Worm (Caenorhabditis elegans): ENCODE data around the gene C45B11.8.

- TF ChIP-seq tbx-37 (GFP tag; conservative IDR thresholded peaks at IDR 0.05) (no peak), ets-7 (tag; optimal IDR thresholded peaks at IDR 0.05) (no peak), hnd-1 (tag; optimal IDR thresholded peaks at IDR 0.05) (no peak), ama-1 (optimal IDR thresholded peaks at IDR 0.05) (no peak), hmg-4 (GFP tag; optimal IDR thresholded peaks at IDR 0.05) (no peak), flt-1 (GFP tag; IDR thresholded peaks at IDR 0.05) (no peak), tbx-11 (GFP tag; IDR thresholded peaks at IDR 0.05) (no peak)
Observed at ce11 chrV:11009124-11009524, 31.4 kb upstream of the C45B11.8 start.

Data from whole organism, early embryonic.